Worm (Caenorhabditis elegans): ENCODE results near the gene T09F5.10.

DNA sequence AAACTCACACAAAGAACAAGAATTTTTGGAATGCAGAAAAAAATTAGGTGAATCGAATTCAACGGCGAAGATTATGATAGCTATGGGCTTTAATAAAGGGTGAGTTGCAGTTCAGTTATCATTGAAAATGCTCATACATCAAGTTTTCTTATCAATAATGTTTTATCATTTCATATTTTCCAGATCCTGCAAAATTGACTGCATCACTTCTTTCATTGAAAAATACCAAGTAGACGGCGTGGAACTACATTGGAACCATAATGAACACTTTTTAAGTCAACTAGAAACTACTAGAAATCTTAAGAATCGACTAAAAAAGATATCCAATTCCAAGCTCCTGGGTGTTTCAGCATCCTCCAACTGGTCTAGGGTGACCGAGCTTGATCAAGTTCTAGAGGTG lies 36.6 kb upstream of the T09F5.10 start, which contains the start of gene K08F9.1:
- TF ChIP-seq unc-62 (GFP tag; optimal IDR thresholded peaks at IDR 0.05 in 1 of 2): no peak
- no peak for TF ChIP-seq unc-62 (tag; optimal IDR thresholded peaks at IDR 0.05)
- TF ChIP-seq nhr-28 (tag; optimal IDR thresholded peaks at IDR 0.05): no peak
- no peak for TF ChIP-seq nhr-76 (tag; optimal IDR thresholded peaks at IDR 0.05)
- TF ChIP-seq fos-1 (tag; optimal IDR thresholded peaks at IDR 0.05): no peak
- no peak for TF ChIP-seq attf-4 (tag; optimal IDR thresholded peaks at IDR 0.05)
- no peak for TF ChIP-seq pqm-1 (tag; optimal IDR thresholded peaks at IDR 0.05)
- TF ChIP-seq unc-130 (GFP tag; optimal IDR thresholded peaks at IDR 0.05): no peak
- TF ChIP-seq ama-1 (optimal IDR thresholded peaks at IDR 0.05): no peak
- no peak for TF ChIP-seq nhr-25 (tag; optimal IDR thresholded peaks at IDR 0.05; ENCODE audit: borderline replicate concordance, insufficient read depth)
- TF ChIP-seq daf-16 (GFP tag; optimal IDR thresholded peaks at IDR 0.05): no peak
- no peak for TF ChIP-seq daf-16 (tag; optimal IDR thresholded peaks at IDR 0.05)
- no peak for TF ChIP-seq lin-13 (GFP tag; optimal IDR thresholded peaks at IDR 0.05)
- no peak for TF ChIP-seq T20F7.1 (GFP tag; optimal IDR thresholded peaks at IDR 0.05)
